Worm (Caenorhabditis elegans) whole organism, L2 larva: ENCODE measurements around the gene T06D4.2.

Source experiments
- C34F6.9 ChIP-seq: fragments of 150-350 bp; optimal IDR thresholded peaks from 2 replicates; lab custom pipeline; 2014; ENCODE audit warnings: missing biosample characterization, missing genetic modification characterization
- ama-1 ChIP-seq: fragments of 150-350 bp; optimal IDR thresholded peaks from 2 replicates; lab custom pipeline; 2018; ENCODE audit warnings: inconsistent platforms
- ceh-82 ChIP-seq: fragments of 150-350 bp; optimal IDR thresholded peaks from 2 replicates; lab custom pipeline; 2014; ENCODE audit warnings: missing biosample characterization, missing genetic modification characterization
- fos-1 ChIP-seq: fragments of 150-350 bp; optimal IDR thresholded peaks from 2 replicates; lab custom pipeline; 2014; ENCODE audit warnings: missing biosample characterization, missing genetic modification characterization
- lin-11 ChIP-seq: fragments of 150-350 bp; sonication (generic microtip); optimal IDR thresholded peaks from 2 replicates; lab custom pipeline; 2014; ENCODE audit warnings: missing biosample characterization, missing genetic modification characterization, inconsistent platforms, mixed read lengths
- lsy-2 ChIP-seq, 2 experiments: fragments of 150-350 bp in 1 of 2; sonication (generic microtip) in 1 of 2; optimal IDR thresholded peaks; 2 replicates each; lab custom pipeline; 2014 to 2017; ENCODE audit warnings: missing biosample characterization in 2 of 2, missing genetic modification characterization in 2 of 2
- nhr-11 ChIP-seq: fragments of 150-350 bp; optimal IDR thresholded peaks from 2 replicates; lab custom pipeline; 2014; ENCODE audit warnings: missing biosample characterization, missing genetic modification characterization
- nhr-23 ChIP-seq: fragments of 150-350 bp; optimal IDR thresholded peaks from 2 replicates; lab custom pipeline; 2014; ENCODE audit warnings: missing biosample characterization, missing genetic modification reagents, missing genetic modification characterization
- nhr-25 ChIP-seq: fragments of 150-350 bp; sonication (generic microtip); optimal IDR thresholded peaks from 3 replicates; lab custom pipeline; 2014; ENCODE audit warnings: missing biosample characterization, missing genetic modification characterization
- peb-1 ChIP-seq: fragments of 150-350 bp; optimal IDR thresholded peaks from 2 replicates; lab custom pipeline; 2014; ENCODE audit warnings: missing biosample characterization, missing genetic modification characterization
- sma-3 ChIP-seq: sonication (generic microtip); optimal IDR thresholded peaks from 2 replicates; lab custom pipeline; 2016; ENCODE audit warnings: missing genetic modification reagents, missing genetic modification characterization, missing compliant biosample characterization
- snpc-4 ChIP-seq: fragments of 150-350 bp; optimal IDR thresholded peaks from 2 replicates; lab custom pipeline; 2014; ENCODE audit warnings: missing biosample characterization, missing genetic modification characterization
- unc-55 ChIP-seq: fragments of 150-350 bp; sonication (generic microtip); optimal IDR thresholded peaks from 3 replicates; lab custom pipeline; 2014; ENCODE audit warnings: missing biosample characterization, missing genetic modification reagents, missing genetic modification characterization

DNA sequence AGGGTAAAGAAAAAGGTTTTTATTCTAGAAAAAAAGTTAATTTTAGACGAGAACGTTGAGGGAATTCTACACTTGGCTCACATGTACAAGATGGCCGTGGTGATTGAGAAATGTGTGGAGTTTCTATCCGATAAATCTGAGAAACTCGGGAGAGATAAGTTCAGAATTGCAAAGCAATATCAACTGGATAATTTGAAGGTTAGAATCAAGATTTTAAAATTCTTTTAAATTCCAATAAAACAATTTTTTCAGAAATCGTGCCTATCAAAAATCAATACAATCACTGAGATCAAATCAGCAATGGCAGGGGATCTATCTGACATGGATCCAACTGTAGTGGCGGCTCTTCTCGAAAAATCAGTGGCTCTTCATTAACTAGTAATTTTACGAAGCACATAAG, 7.4 kb downstream of the T06D4.2 start, which contains the start of gene Y49F6C.2:
- TF ChIP-seq snpc-4 (tag; lab: Kevin White, UChicago): no peak
- no peak for TF ChIP-seq unc-55
- TF ChIP-seq nhr-11 (tag; lab: Kevin White, UChicago): no peak
- TF ChIP-seq nhr-23 (tag; lab: Kevin White, UChicago): no peak
- TF ChIP-seq peb-1 (tag; lab: Kevin White, UChicago): no peak
- no peak for TF ChIP-seq ama-1 (lab: Kevin White, UChicago)
- no peak for TF ChIP-seq lin-11 (tag; lab: Kevin White, UChicago)
- no peak for TF ChIP-seq fos-1 (tag; lab: Kevin White, UChicago)
- TF ChIP-seq ceh-82: no peak
- TF ChIP-seq C34F6.9 (tag; lab: Kevin White, UChicago): no peak
- no peak for TF ChIP-seq nhr-25 (tag; lab: Kevin White, UChicago)
- no peak for TF ChIP-seq lsy-2 (tag; optimal IDR thresholded peaks at IDR 0.05; lab: Kevin White, UChicago)
- no peak for TF ChIP-seq sma-3 (GFP tag; lab: Kevin White, UChicago)
